Worm (Caenorhabditis elegans) whole organism, L2 larva: Measurements from ENCODE around the gene cpr-8.
A peak's percentile ranks its signal among the peaks of the same experiment; 100 is the strongest.

Experiments used
- F13H6.1 ChIP-seq: sonication (generic microtip); optimal IDR thresholded peaks from 2 replicates; lab custom pipeline; 2016; ENCODE audit warnings: missing genetic modification characterization, missing compliant biosample characterization
- ZK546.5 ChIP-seq: sonication (generic microtip); optimal IDR thresholded peaks from 2 replicates; lab custom pipeline; 2017; ENCODE audit warnings: missing biosample characterization, missing genetic modification characterization
- elt-1 ChIP-seq: fragments of 150-350 bp; optimal IDR thresholded peaks from 2 replicates; lab custom pipeline; 2014; ENCODE audit warnings: missing biosample characterization, missing genetic modification characterization
- lsy-2 ChIP-seq, 2 experiments: fragments of 150-350 bp in 1 of 2; sonication (generic microtip) in 1 of 2; optimal IDR thresholded peaks; 2 replicates each; lab custom pipeline; 2014 to 2017; ENCODE audit warnings: missing biosample characterization in 2 of 2, missing genetic modification characterization in 2 of 2
- mab-5 ChIP-seq: fragments of 150-350 bp; optimal IDR thresholded peaks from 2 replicates; lab custom pipeline; 2014; ENCODE audit warnings: missing biosample characterization, missing genetic modification characterization
- mdl-1 ChIP-seq, 2 experiments: fragments of 150-350 bp in 1 of 2; sonication (generic microtip) in 1 of 2; optimal IDR thresholded peaks; 2 replicates each; lab custom pipeline; 2017; ENCODE audit warnings: missing biosample characterization in 2 of 2, missing genetic modification characterization in 2 of 2
- unc-62 ChIP-seq: fragments of 150-350 bp; optimal IDR thresholded peaks from 2 replicates; lab custom pipeline; 2014; ENCODE audit warnings: missing biosample characterization, missing genetic modification reagents, missing genetic modification characterization
- zag-1 ChIP-seq: fragments of 150-350 bp; optimal IDR thresholded peaks from 2 replicates; lab custom pipeline; 2014; ENCODE audit warnings: missing biosample characterization, missing genetic modification characterization

DNA sequence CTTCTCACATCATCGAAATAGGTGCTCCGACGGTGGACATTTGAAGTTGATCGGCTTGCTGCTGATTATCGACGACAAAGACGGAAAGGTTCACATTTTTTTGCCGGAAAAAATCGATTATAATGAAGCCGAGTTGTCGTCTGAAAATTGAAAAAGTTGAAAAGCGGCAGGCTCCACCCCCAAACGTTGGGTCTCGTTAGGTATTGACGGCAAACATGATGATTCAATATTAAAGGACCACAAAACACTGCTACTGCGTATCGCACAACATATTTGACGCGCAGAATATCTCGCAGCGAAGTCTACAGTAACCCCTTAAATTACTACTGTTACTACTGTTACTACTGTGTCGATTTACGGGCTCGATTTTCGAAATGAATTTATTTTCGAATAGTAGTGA, 23.8 kb downstream of the cpr-8 start:
- TF ChIP-seq unc-62 (no peak), lsy-2 (tag; optimal IDR thresholded peaks at IDR 0.05; lab: Kevin White, UChicago) (peak; percentile 14 to 27), F13H6.1 (tag; lab: Kevin White, UChicago) (no peak), mab-5 (tag; lab: Kevin White, UChicago) (no peak), mdl-1 (tag; optimal IDR thresholded peaks at IDR 0.05; lab: Kevin White, UChicago) (no peak), zag-1 (tag; lab: Kevin White, UChicago) (no peak), ZK546.5 (tag; lab: Kevin White, UChicago) (no peak), elt-1 (tag; lab: Kevin White, UChicago) (no peak)
